Fruit fly (Drosophila melanogaster) Kc167 (cell line): ENCODE data around the gene CG16758.

ENCODE experiments used
- Myc ChIP-seq: fragments of >200 bp; optimal IDR thresholded peaks from 2 replicates; lab custom pipeline; 2017; ENCODE audit warnings: missing external identifiers
- Sin3A ChIP-seq: fragments of >200 bp; optimal IDR thresholded peaks from 2 replicates; lab custom pipeline; 2018; ENCODE audit warnings: missing external identifiers
- h ChIP-seq: fragments of >200 bp; optimal IDR thresholded peaks from 3 replicates; lab custom pipeline; 2018; ENCODE audit warnings: missing external identifiers
- psq ChIP-seq: fragments of >200 bp; optimal IDR thresholded peaks from 2 replicates; lab custom pipeline; 2017; ENCODE audit warnings: missing external identifiers
- ttk ChIP-seq: sonication (Bioruptor generic); optimal IDR thresholded peaks from 2 replicates; lab custom pipeline; 2017; ENCODE audit warnings: missing external identifiers

DNA sequence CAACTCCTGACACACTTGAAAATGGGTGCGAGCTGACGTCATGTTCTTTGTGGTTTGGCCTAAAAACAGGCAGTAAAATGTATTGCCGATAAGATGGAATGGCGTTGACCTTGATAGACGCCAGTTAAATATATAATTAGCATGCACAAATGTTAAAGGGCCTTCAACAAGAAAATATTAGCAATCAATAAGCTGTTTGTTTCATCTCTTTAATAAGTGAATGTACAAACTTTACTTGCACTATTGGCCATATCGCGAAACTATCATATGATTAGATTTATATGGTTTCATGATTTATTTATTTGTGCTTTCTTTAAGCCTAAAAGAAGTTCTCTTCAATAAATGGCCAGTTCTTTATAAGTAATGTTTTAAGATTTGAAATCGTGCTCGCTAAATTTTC, 41.4 kb downstream of the CG16758 start:
- TF ChIP-seq Sin3A (no peak), Myc (no peak), psq (lab: Kevin White, UChicago) (no peak), ttk (lab: Kevin White, UChicago) (no peak), h (lab: Kevin White, UChicago) (no peak)
